Worm (Caenorhabditis elegans): ENCODE results near the gene Y50E8A.2.

The Y50E8A.2 gene

DNA sequence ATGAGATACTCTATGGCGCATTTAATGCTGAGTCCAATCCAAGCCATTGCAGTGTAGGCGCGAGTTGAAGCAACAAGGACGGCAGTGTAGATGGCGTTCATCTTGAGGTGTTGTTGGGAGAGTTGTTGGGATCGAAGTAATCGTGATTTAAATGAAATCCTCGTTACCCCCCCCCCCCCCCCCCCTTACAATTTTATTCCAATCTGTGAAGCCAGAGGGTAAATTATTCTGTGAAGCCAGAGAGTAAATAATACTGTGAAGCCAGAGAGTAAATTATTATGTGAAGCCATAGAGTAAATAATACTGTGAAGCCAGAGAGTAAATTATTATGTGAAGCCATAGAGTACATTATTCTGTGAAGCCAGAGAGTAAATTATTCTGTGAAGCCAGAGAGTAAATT is 21.7 kb upstream of the Y50E8A.2 start, which contains the start of gene nspa-10:
Gene nspa-10, minus strand, starts transcription at position 101 of the 400 bp plus-strand sequence.
- TF ChIP-seq egrh-3 (GFP tag; IDR thresholded peaks at IDR 0.05), result peak; percentile 17; the same call in 1 of the 2 replicates

DNA sequence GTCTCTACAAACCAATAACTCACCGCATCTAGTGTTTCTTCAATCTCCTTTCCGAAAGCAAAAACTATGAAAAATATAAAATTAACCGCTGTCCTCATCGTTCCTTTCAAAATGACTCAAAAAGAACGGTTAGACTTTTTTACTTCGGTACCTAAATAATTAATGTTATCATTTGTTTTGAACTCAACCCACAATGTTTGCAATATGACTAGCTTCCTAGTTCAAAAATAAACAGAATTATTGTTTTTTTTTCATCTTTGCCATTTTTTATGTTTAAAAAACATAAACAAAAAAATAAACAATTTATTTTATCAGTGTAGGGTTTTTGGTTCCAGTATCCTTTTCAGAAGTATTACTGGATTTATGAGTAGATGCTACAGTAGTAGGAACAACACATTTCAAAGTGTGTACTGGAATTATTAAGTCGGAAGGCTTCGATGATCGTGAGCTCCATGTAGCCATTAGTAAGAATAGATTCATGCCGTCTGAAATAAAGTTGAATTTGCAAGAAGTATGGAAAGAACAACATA is 20.0 kb upstream of the Y50E8A.2 start, which contains the start of the genes lipl-8 and Y50E8A.22:
Gene lipl-8, minus strand, starts transcription at position 101 of the 530 bp plus-strand sequence.
Gene Y50E8A.22, minus strand, starts transcription at position 480 of the 530 bp plus-strand sequence.
- no peak for TF ChIP-seq attf-6 (GFP tag; IDR thresholded peaks at IDR 0.05)
- no peak for TF ChIP-seq ztf-25 (GFP tag; IDR thresholded peaks at IDR 0.05)
- no peak for TF ChIP-seq hmg-20 (GFP tag; IDR thresholded peaks at IDR 0.05)
- no peak for TF ChIP-seq unc-130 (GFP tag; optimal IDR thresholded peaks at IDR 0.05)
- no peak for TF ChIP-seq gei-17 (GFP tag; optimal IDR thresholded peaks at IDR 0.05)
- no peak for TF ChIP-seq pha-4 (tag; optimal IDR thresholded peaks at IDR 0.05)
- no peak for TF ChIP-seq lin-35 (GFP tag; optimal IDR thresholded peaks at IDR 0.05)
- no peak for TF ChIP-seq lir-1 (GFP tag; conservative IDR thresholded peaks at IDR 0.05)
- no peak for TF ChIP-seq ceh-100 (GFP tag; IDR thresholded peaks at IDR 0.05)
- TF ChIP-seq tlf-1 (GFP tag; optimal IDR thresholded peaks at IDR 0.05), result no peak
- no peak for TF ChIP-seq lin-54 (GFP tag; optimal IDR thresholded peaks at IDR 0.05)
- no peak for TF ChIP-seq Y53G8AR.9 (GFP tag; conservative IDR thresholded peaks at IDR 0.05)
- no peak for TF ChIP-seq egl-44 (GFP tag; IDR thresholded peaks at IDR 0.05)
- no peak for TF ChIP-seq madf-10 (tag; optimal IDR thresholded peaks at IDR 0.05)
- no peak for TF ChIP-seq dpl-1 (GFP tag; optimal IDR thresholded peaks at IDR 0.05)
- TF ChIP-seq madf-6 (GFP tag; IDR thresholded peaks at IDR 0.05), result no peak
- TF ChIP-seq K12H6.12 (tag; optimal IDR thresholded peaks at IDR 0.05), result no peak
- TF ChIP-seq ztf-26 (tag; optimal IDR thresholded peaks at IDR 0.05), result no peak

DNA sequence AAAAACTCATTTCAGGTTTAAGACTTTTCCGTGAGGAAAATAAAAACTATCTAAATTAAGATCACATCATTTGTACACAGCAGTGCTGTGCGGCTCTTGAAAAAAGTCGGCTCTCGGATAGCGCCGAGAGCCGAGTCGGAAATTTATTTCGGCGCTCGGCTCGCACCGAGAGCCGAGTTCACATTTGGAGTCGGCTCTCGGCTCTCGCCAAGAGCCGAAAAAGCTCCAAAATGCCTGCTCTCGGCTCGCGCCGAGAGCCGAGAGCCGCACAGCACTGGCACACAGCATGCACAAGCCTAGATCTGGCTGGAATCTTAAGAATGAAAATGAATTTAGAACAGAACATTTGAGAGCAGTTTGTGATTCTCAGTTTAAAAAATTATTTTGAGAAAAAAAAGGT is 18.3 kb upstream of the Y50E8A.2 start:
- TF ChIP-seq egrh-3 (GFP tag; IDR thresholded peaks at IDR 0.05), result peak; percentile 70; the same call in 1 of the 2 replicates
- peak; percentile 79; the same call in 1 of the 2 replicates for TF ChIP-seq zfh-2 (GFP tag; conservative IDR thresholded peaks at IDR 0.05)
- TF ChIP-seq attf-6 (GFP tag; IDR thresholded peaks at IDR 0.05), result no peak

DNA sequence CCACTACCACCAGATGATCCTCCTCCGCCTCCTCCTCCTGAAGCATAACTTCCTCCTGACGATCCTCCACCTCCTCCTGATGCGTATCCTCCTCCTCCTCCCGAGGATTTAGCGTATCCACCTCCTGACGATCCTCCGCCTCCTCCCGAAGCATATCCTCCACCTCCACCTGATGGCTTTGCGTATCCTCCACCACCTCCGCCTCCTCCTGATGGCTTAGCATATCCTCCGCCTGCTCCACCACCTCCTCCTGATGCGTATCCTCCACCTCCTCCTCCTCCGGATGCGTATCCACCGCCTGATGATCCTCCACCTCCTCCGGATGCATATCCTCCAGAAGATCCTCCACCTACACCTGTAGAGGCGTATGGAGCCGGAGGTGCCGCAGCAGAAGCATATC is 16.2 kb upstream of the Y50E8A.2 start:
- TF ChIP-seq Y95B8A.8 (GFP tag; IDR thresholded peaks at IDR 0.05), result no peak
- TF ChIP-seq zfh-2 (GFP tag; conservative IDR thresholded peaks at IDR 0.05), result peak; percentile 85
- TF ChIP-seq egrh-3 (GFP tag; IDR thresholded peaks at IDR 0.05), result peak; percentile 69
- no peak for TF ChIP-seq dox-1 (GFP tag; IDR thresholded peaks at IDR 0.05)
- 0 out of 2 replicates have a peak, but pooled peaks have one; percentile 14 for TF ChIP-seq lin-26 (GFP tag; IDR thresholded peaks at IDR 0.05)

DNA sequence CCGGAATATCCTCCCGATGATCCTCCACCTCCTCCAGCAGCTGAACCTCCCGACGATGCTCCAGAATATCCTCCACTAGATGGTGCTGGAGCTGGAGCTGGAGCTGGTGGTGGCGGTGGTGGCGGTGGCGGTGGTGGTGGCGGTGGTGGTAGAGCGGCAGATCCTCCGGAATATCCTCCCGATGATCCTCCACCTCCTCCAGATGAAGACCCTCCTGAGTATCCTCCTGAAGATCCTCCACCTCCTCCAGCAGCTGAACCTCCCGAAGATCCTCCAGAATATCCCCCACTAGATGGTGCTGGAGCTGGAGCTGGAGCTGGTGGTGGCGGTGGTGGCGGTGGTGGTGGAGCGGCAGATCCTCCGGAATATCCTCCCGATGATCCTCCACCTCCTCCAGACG is 14.8 kb upstream of the Y50E8A.2 start:
- peak; percentile 74; the same call in 1 of the 2 replicates for TF ChIP-seq egrh-3 (GFP tag; IDR thresholded peaks at IDR 0.05)

DNA sequence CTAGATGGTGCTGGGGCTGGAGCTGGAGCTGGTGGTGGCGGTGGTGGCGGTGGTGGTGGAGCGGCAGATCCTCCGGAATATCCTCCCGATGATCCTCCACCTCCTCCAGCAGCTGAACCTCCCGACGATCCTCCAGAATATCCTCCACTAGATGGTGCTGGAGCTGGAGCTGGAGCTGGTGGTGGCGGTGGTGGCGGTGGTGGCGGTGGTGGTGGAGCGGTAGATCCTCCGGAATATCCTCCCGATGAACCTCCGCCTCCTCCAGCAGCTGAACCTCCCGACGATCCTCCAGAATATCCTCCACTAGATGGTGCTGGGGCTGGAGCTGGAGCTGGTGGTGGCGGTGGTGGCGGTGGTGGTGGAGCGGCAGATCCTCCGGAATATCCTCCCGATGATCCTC is 14.2 kb upstream of the Y50E8A.2 start:
- peak; percentile 78; the same call in 1 of the 2 replicates for TF ChIP-seq egrh-3 (GFP tag; IDR thresholded peaks at IDR 0.05)

DNA sequence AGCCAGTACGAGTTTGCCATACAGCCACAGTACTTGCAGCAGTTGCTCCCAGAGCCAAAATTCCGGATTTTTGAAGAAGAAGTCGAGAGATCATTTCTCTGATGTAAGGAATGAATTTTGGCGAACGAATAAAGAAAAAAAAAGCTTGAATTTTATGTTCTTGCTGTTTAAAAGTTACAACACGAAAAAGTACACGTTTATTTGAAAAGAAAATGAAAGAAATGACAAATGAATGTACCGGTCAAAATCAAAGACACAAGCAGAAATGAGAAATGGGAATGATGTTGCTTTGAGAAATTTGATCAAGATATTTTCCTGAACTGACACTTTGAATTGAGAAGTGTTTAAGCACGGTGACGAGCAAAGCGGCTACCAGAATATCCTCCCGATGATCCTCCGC is 12.6 kb upstream of the Y50E8A.2 start, which contains the start of gene Y50E8A.6:
Gene Y50E8A.6, minus strand, starts transcription at position 101 of the 400 bp plus-strand sequence.
- TF ChIP-seq lsl-1 (GFP tag; optimal IDR thresholded peaks at IDR 0.05) (no peak), akir-1 (GFP tag; optimal IDR thresholded peaks at IDR 0.05) (no peak), ekl-4 (GFP tag; IDR thresholded peaks at IDR 0.05) (no peak), Y53G8AR.9 (GFP tag; conservative IDR thresholded peaks at IDR 0.05) (no peak), ceh-91 (GFP tag; IDR thresholded peaks at IDR 0.05) (no peak), bed-1 (GFP tag; IDR thresholded peaks at IDR 0.05) (no peak), K11D2.4 (GFP tag; IDR thresholded peaks at IDR 0.05) (no peak)
